Worm (Caenorhabditis elegans): ENCODE results near the gene fbxb-51.

ce11 chrII:1595137-1595536 is 44.6 kb downstream of the fbxb-51 start, which contains the start of gene clec-20:
- TF ChIP-seq lin-39 (tag; optimal IDR thresholded peaks at IDR 0.05), result no peak
- no peak for TF ChIP-seq snpc-4 (tag; optimal IDR thresholded peaks at IDR 0.05)
- TF ChIP-seq elt-3 (tag; optimal IDR thresholded peaks at IDR 0.05), result no peak
- no peak for TF ChIP-seq ztf-1 (GFP tag; conservative IDR thresholded peaks at IDR 0.05)
- TF ChIP-seq nhr-11 (tag; optimal IDR thresholded peaks at IDR 0.05), result no peak
- no peak for TF ChIP-seq lsy-2 (tag; optimal IDR thresholded peaks at IDR 0.05)
- no peak for TF ChIP-seq mdl-1 (tag; optimal IDR thresholded peaks at IDR 0.05)
- no peak for TF ChIP-seq ceh-16 (tag; optimal IDR thresholded peaks at IDR 0.05)
- TF ChIP-seq nhr-25 (tag; optimal IDR thresholded peaks at IDR 0.05), result no peak
- no peak for TF ChIP-seq ceh-82 (tag; optimal IDR thresholded peaks at IDR 0.05)
- TF ChIP-seq sem-4 (tag; optimal IDR thresholded peaks at IDR 0.05), result no peak
- no peak for TF ChIP-seq egl-27 (tag; optimal IDR thresholded peaks at IDR 0.05)
- TF ChIP-seq ztf-4 (tag; optimal IDR thresholded peaks at IDR 0.05), result no peak
- TF ChIP-seq F13H6.1 (tag; optimal IDR thresholded peaks at IDR 0.05), result no peak

Data from whole organism, L2 larva.